Worm (Caenorhabditis elegans) whole organism, L4/young adult: ENCODE results near the gene ops-1.

Source experiments
- W03F9.2 ChIP-seq: fragments of 150-350 bp; optimal IDR thresholded peaks from 2 replicates; lab custom pipeline; 2014; ENCODE audit warnings: missing biosample characterization, missing genetic modification characterization
- dao-5 ChIP-seq: sonication (generic microtip); optimal IDR thresholded peaks from 2 replicates; lab custom pipeline; 2016; ENCODE audit warnings: missing genotype, missing genetic modification characterization, moderate library complexity, missing compliant biosample characterization
- him-1 ChIP-seq: sonication (generic microtip); optimal IDR thresholded peaks from 2 replicates; lab custom pipeline; 2016; ENCODE audit warnings: missing genotype, missing genetic modification reagents, missing genetic modification characterization, missing compliant biosample characterization

The ops-1 gene

DNA sequence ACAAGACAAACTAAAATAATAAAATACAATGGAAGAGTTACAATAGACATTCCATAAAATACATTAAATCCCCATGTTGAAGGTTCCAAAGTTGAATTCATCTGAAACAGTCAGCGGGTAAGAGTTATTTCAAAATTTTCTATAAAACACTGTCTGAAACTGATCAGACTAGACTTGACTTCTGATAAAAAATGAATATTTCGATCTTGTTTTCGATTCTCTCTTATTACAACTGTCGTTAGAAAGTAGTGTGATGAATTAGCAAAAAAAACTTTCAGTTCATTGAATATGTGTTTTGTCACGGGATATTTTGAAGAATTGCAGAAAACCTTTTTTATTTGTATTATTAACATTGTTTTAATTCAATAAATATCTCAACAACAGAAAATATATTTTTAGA lies 17.6 kb upstream of the ops-1 start, which contains the start of gene srv-26:
Gene srv-26, minus strand, starts transcription at position 101 of the 400 bp plus-strand sequence.
- TF ChIP-seq dao-5 (tag; lab: Kevin White, UChicago) (no peak), him-1 (tag; lab: Kevin White, UChicago) (no peak), W03F9.2 (tag; lab: Kevin White, UChicago) (no peak)

DNA sequence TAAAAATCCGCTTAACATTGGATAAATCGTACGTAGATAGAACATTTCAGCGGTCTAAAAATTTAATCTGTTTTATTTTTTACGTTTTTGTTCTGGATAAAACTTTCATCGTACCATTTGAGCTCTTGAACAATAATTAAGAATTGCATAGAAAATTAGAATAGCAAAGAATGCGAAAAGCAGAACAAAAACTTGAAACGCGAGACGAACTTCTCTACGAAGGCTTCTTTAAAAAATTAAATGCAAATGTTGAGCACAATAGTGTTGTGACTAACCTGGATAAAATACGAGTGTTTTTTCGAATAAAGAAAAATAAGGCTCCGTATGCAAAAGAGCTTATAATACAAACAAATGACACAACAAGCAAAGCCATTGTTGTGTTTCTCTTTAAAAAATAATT lies 15.3 kb upstream of the ops-1 start:
- TF ChIP-seq dao-5 (tag; lab: Kevin White, UChicago) (no peak), W03F9.2 (tag; lab: Kevin White, UChicago) (no peak), him-1 (tag; lab: Kevin White, UChicago) (no peak)

DNA sequence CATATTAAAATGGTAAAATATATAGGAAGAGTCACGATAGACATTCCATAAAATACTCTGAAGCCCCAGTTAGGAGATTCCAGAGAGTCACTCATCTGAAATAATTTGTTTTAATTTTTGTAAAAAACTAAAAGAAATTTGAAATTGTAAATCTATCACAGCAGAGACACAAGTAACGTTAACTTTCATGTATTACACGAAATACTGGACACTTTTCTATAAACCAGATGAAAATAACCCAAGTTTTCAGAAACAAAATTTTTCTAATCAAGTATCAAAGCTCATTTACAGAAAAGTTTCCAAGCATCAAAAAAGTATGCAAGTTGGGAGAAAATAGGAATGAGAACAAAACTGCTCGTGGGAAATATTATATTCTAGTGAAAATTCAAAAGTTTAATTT lies 14.1 kb upstream of the ops-1 start, which contains the start of gene srv-27:
Gene srv-27, minus strand, starts transcription at position 101 of the 400 bp plus-strand sequence.
- TF ChIP-seq W03F9.2 (tag; lab: Kevin White, UChicago) (no peak), him-1 (tag; lab: Kevin White, UChicago) (no peak), dao-5 (tag; lab: Kevin White, UChicago) (no peak)

DNA sequence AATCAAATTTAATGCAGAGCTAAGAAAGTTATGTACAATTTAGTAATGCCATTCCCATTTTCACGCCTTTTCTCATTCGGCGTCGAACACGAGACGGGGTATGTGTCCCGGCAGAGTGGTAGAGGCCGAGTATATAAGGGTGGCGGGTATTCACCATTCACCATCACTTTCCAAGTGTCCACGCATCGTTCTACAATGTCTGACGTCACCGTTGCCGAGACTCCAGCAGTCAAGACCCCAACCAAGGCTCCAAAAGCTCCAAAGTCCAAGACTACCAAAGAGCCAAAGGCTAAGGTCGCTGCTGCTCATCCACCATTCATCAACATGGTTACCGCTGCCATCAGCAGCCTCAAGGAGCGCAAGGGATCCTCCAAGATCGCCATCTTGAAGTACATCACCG lies 9.9 kb upstream of the ops-1 start, which contains the start of gene hil-2:
Gene hil-2, plus strand, starts transcription at position 160 of the 400 bp plus-strand sequence.
- TF ChIP-seq W03F9.2 (tag; lab: Kevin White, UChicago) = no peak
- TF ChIP-seq dao-5 (tag; lab: Kevin White, UChicago) = no peak
- no peak for TF ChIP-seq him-1 (tag; lab: Kevin White, UChicago)

DNA sequence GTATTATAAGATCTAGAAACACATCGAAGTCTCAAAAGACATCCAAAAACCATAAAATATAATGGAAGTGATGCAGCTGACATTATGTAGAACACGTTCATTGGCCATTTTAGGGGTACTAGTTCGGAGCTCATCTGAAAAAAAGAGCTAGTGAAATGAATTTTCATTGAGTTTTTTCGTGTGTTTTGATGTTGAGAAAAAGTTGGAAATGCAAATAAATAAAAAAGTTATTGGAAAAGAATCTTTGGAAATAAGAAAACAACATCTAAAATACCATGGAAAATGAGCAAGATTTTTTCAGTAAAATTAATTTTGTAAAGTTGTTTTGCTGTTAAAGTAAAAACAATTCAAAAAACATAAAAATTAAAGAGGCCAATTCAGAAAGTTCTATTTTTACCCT lies 6.6 kb upstream of the ops-1 start, which contains the start of gene srv-24:
Gene srv-24, minus strand, starts transcription at position 101 of the 400 bp plus-strand sequence.
- TF ChIP-seq him-1 (tag; lab: Kevin White, UChicago) (no peak), W03F9.2 (tag; lab: Kevin White, UChicago) (no peak), dao-5 (tag; lab: Kevin White, UChicago) (no peak)

DNA sequence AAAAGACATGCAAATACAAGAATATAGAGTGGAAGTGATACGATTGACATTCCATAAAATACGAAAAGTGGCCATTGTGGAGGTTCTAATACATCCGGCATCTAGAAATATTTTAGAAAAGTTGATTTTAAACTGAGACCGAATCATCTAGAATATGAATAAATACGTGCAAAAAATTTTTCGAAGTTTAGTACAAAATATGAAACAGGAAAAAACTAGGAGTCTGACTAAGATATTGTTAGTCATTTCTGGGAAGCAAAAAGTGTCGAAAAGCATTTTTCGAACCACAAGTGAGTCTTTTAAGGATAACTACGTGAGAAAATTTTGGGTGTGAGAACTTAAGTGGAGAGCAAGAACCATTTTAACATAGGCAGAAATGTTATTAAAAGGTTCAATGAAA lies 2.0 kb downstream of the ops-1 start, which contains the start of gene srv-32:
Gene srv-32, minus strand, starts transcription at position 101 of the 400 bp plus-strand sequence.
- TF ChIP-seq him-1 (tag; lab: Kevin White, UChicago) (no peak), W03F9.2 (tag; lab: Kevin White, UChicago) (no peak)

DNA sequence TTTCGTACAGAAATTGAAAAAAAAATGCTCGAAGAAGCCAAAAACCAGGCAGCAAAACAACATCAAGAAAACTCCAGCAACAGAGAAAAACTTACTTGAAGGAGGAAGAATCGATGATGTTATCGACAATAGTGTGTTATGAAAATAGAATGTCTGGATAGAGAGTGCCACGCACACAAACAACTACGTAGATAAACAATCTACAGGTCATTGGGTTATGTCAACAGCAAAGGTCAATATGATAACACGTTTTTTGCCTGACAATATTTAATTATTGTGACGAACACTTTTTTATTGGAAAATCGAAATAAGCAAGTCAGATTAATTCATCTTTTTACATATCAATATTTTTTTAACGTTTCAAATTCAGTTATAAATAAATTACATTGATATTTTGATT lies 4.8 kb downstream of the ops-1 start, which contains the start of gene sams-5:
Gene sams-5, minus strand, starts transcription at position 131 of the 400 bp plus-strand sequence.
- no peak for TF ChIP-seq him-1 (tag; lab: Kevin White, UChicago)
- no peak for TF ChIP-seq dao-5 (tag; lab: Kevin White, UChicago)
- TF ChIP-seq W03F9.2 (tag; lab: Kevin White, UChicago) = no peak

DNA sequence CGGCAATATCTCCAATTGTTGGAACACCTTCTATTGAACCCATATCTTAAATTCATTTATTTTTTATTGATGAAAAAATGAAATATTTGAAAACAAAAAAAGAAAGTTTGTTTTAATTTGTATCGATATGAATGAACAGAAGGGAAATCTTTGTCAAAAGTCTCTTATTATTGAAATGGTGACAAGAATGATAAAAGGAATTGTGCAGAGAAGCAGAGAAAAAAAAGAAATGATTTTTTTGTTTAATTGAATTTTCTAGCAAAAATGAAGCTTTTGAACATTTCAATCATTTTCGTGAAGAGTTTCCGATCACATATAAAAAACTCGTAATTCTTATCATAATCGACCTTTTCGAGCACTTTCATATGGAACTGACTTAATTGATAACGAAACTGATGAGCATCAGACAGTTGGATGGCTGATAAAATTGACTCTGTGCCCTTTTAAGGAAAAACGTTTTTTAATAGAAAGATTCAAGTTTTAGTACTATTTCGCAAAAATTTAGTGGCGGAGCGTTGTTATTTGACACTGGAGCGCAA lies 8.4 kb downstream of the ops-1 start, which contains the start of the genes aat-4 and T13A10.1:
Gene aat-4, minus strand, starts transcription at position 51 of the 539 bp plus-strand sequence.
Gene T13A10.1, plus strand, starts transcription at position 411 of the 539 bp plus-strand sequence.
- no peak for TF ChIP-seq dao-5 (tag; lab: Kevin White, UChicago)
- TF ChIP-seq him-1 (tag; lab: Kevin White, UChicago) = no peak
- no peak for TF ChIP-seq W03F9.2 (tag; lab: Kevin White, UChicago)

DNA sequence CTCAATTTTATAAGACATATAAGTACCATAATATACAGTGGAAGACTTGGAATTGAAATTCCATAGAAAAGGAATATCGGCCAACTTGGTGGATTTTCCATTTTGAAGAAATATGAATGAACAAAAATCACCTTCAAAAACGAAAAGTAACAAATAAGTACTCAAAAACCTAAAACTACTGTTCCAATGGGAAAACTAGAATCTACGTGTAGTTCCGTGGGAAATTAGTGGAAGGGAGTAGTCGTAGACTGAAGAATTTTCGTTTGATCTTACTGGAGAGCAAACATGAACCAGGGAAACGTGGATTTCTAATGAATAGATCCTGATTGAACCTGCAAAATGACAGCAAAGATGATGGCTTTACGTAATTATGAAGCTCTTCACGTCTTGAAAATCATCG lies 12.3 kb downstream of the ops-1 start, which contains the start of gene srv-31:
Gene srv-31, minus strand, starts transcription at position 101 of the 400 bp plus-strand sequence.
- TF ChIP-seq him-1 (tag; lab: Kevin White, UChicago) (no peak), dao-5 (tag; lab: Kevin White, UChicago) (no peak), W03F9.2 (tag; lab: Kevin White, UChicago) (no peak)

DNA sequence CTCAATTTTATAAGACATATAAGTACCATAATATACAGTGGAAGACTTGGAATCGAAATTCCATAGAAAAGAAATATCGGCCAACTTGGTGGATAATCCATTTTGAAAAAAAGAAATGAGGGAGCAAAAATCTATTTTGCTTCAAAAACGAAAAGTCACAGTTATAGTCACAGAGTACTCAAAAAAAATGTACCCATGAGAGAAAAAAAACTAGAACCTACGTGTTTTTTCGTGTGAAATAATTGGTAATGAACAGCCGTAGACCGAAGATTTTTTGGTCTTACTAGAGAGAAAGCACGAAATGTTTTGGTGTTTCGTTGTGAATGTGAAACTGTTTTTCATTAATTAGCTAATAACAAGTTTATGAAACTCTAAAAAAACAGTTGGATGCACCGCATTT lies 14.8 kb downstream of the ops-1 start, which contains the start of gene srv-30:
Gene srv-30, minus strand, starts transcription at position 101 of the 400 bp plus-strand sequence.
- TF ChIP-seq W03F9.2 (tag; lab: Kevin White, UChicago) (no peak), dao-5 (tag; lab: Kevin White, UChicago) (no peak), him-1 (tag; lab: Kevin White, UChicago) (no peak)

DNA sequence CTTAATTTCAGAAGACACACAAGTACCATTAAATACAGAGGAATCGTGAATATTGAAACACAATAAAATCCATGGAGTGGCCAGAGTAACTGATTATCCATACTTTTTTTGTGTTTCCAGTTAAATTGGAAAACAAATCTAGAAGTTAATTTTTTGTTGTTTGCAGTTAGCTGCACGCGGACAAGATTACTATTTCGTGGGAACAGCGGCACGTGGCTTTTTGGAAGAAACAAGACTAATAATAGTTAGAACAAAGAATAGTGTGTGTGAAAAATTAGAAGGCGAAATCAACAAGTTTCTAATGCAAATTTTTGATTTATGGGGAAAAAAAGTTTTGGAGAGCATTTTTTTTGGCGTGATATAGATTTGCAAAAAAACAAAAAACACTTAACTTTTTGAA lies 17.7 kb downstream of the ops-1 start, which contains the start of gene srv-29:
Gene srv-29, minus strand, starts transcription at position 101 of the 400 bp plus-strand sequence.
- TF ChIP-seq W03F9.2 (tag; lab: Kevin White, UChicago) (no peak), him-1 (tag; lab: Kevin White, UChicago) (no peak), dao-5 (tag; lab: Kevin White, UChicago) (no peak)

DNA sequence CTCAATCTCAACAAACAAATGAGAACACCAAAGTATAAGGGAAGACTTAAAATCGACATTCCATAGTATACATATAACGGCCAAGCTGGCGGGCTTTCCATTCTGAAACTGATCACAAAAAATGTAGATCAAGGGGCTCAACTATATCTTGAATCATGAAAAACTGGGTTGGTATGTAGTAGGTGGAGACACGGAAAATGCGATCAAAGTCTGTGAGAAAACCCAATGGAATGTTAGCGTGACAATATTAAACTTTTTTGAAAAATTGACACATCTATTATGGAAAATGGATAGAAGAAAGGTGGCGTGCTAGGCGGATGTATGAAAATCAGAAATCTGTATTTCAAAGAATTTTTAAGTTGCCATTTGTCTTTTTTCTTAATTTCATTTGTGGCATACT lies 20.9 kb downstream of the ops-1 start, which contains the start of gene srv-28:
Gene srv-28, minus strand, starts transcription at position 101 of the 400 bp plus-strand sequence.
- no peak for TF ChIP-seq him-1 (tag; lab: Kevin White, UChicago)
- no peak for TF ChIP-seq W03F9.2 (tag; lab: Kevin White, UChicago)
- TF ChIP-seq dao-5 (tag; lab: Kevin White, UChicago) = no peak

DNA sequence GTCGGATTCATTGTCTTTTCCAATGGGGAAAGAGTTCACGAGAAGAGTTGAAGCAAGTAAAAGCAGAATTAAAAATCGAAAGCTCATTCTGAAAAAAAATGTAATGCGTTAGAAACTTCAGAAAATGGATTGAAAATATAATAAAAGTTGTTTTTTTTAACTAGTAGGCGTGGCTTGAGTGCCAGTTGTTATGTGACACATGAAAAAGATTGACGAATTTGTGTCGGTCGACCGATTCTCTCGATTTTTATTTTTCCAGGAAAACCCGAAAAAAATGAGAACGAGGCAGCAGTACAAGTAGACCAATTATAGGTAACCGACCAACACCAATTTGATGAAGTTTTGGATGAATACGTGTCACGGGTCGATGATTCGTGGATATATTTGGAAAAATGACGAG lies 24.4 kb downstream of the ops-1 start, which contains the start of gene nlp-16:
Gene nlp-16, minus strand, starts transcription at position 101 of the 400 bp plus-strand sequence.
- no peak for TF ChIP-seq him-1 (tag; lab: Kevin White, UChicago)
